Fruit fly (Drosophila melanogaster): Measurements from ENCODE around the gene CG42779.

The CG42779 gene

DNA sequence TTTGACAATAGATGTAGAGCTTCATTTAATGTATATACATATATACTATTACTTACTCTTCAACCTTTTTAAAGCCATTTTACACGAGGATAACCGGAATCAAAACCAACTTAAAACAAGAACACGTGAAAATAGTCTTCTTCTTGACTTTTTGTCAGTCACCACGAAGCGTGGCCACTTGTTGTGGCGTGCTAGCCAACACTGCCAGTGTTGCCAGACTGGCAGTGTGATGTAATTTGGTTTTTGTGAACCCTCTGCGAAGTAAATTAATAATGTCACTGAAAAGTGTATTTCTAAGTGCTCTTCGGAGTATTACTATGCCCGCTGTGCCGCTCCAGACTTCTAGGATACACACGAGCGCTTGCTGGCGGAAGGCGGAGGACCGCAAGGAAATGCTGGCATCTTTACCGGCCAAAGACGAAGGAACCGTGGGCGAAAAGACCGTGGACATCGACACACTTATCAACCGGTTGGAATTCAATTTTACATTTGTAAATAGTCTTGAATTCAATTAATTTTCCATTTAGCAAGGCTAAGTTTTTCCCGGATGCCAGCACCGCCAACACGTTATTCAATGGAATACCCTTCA is 48.8 kb upstream of the CG42779 start, which contains the start of the genes Ns1 and mRpS11 (continued):
- TF ChIP-seq cato (GFP tag; optimal IDR thresholded peaks at IDR 0.05; ENCODE audit: borderline replicate concordance) = no peak
- no peak for TF ChIP-seq run (tag; optimal IDR thresholded peaks at IDR 0.05)
- peak; percentile 61 for TF ChIP-seq NC2β (GFP tag; optimal IDR thresholded peaks at IDR 0.05)
- TF ChIP-seq Tbp (GFP tag; optimal IDR thresholded peaks at IDR 0.05) = no peak
- peak; percentile 66 for TF ChIP-seq sens (GFP tag)
- TF ChIP-seq CG13424 (tag; optimal IDR thresholded peaks at IDR 0.05) = peak; percentile 14
- no peak for TF ChIP-seq Mrtf (GFP tag; IDR thresholded peaks at IDR 0.05)
- no peak for TF ChIP-seq fru (optimal IDR thresholded peaks at IDR 0.05)
- no peak for TF ChIP-seq CG10321 (GFP tag; IDR thresholded peaks at IDR 0.05)
- TF ChIP-seq CG17802 (tag; optimal IDR thresholded peaks at IDR 0.05) = peak; percentile 10
- TF ChIP-seq HmgD (GFP tag; optimal IDR thresholded peaks at IDR 0.05) = no peak
- TF ChIP-seq Neu2 (GFP tag; optimal IDR thresholded peaks at IDR 0.05; ENCODE audit: borderline replicate concordance) = no peak
- TF ChIP-seq NC2α (GFP tag; optimal IDR thresholded peaks at IDR 0.05) = no peak
- TF ChIP-seq CG4404 (GFP tag; IDR thresholded peaks at IDR 0.05) = no peak
- TF ChIP-seq Awh (GFP tag; IDR thresholded peaks at IDR 0.05) = no peak
- no peak for TF ChIP-seq TFAM (GFP tag; optimal IDR thresholded peaks at IDR 0.05)
- TF ChIP-seq CG18764 (GFP tag; optimal IDR thresholded peaks at IDR 0.05) = no peak
- no peak for TF ChIP-seq gt (GFP tag; IDR thresholded peaks at IDR 0.05)
- TF ChIP-seq CG34376 (GFP tag; optimal IDR thresholded peaks at IDR 0.05) = peak; percentile 47
- no peak for TF ChIP-seq CG12155 (GFP tag; optimal IDR thresholded peaks at IDR 0.05)
- TF ChIP-seq nerfin-2 (GFP tag; IDR thresholded peaks at IDR 0.05; ENCODE audit: partially characterized antibody) = no peak
- TF ChIP-seq fd3F (GFP tag; optimal IDR thresholded peaks at IDR 0.05) = no peak
- TF ChIP-seq Ets97D (GFP tag; optimal IDR thresholded peaks at IDR 0.05) = peak; percentile 88
- peak; percentile 57 for TF ChIP-seq CG12769 (tag; optimal IDR thresholded peaks at IDR 0.05)
- TF ChIP-seq sug (tag; optimal IDR thresholded peaks at IDR 0.05) = peak; percentile 54
- TF ChIP-seq CHES-1-like (GFP tag; optimal IDR thresholded peaks at IDR 0.05) = peak; percentile 54
- no peak for TF ChIP-seq CkIIα-i1 (GFP tag; IDR thresholded peaks at IDR 0.05)
- no peak for TF ChIP-seq Ravus (GFP tag; IDR thresholded peaks at IDR 0.05)
- no peak for TF ChIP-seq tap (tag; optimal IDR thresholded peaks at IDR 0.05)
- TF ChIP-seq prd (optimal IDR thresholded peaks at IDR 0.05) = no peak
- TF ChIP-seq prd (GFP tag; IDR thresholded peaks at IDR 0.05) = peak; percentile 43; the same call in 1 of the 3 replicates
- TF ChIP-seq odd (GFP tag; optimal IDR thresholded peaks at IDR 0.05) = no peak
- 0 out of 2 replicates have a peak, but pooled peaks have one; percentile 27 for TF ChIP-seq sisA (GFP tag; IDR thresholded peaks at IDR 0.05)
- no peak for TF ChIP-seq Sox100B (GFP tag; optimal IDR thresholded peaks at IDR 0.05)
- no peak for TF ChIP-seq CG16779 (GFP tag; IDR thresholded peaks at IDR 0.05)
- TF ChIP-seq CG15696 (tag; optimal IDR thresholded peaks at IDR 0.05) = no peak
- no peak for TF ChIP-seq wek (GFP tag; optimal IDR thresholded peaks at IDR 0.05)
- no peak for TF ChIP-seq Sox102F (GFP tag; optimal IDR thresholded peaks at IDR 0.05)
- no peak for TF ChIP-seq Bteb2 (GFP tag; optimal IDR thresholded peaks at IDR 0.05)
- TF ChIP-seq pros (GFP tag; optimal IDR thresholded peaks at IDR 0.05) = no peak
- TF ChIP-seq CG9797 (GFP tag; optimal IDR thresholded peaks at IDR 0.05) = peak; percentile 23
- TF ChIP-seq zfh2 (GFP tag; optimal IDR thresholded peaks at IDR 0.05) = peak; percentile 52
- no peak for TF ChIP-seq Hmx (GFP tag; optimal IDR thresholded peaks at IDR 0.05)
- peak; percentile 50; the same call in 1 of the 2 replicates for TF ChIP-seq chm (GFP tag; IDR thresholded peaks at IDR 0.05)
- TF ChIP-seq CG9609 (GFP tag; optimal IDR thresholded peaks at IDR 0.05) = no peak
- TF ChIP-seq CG7786 (GFP tag; optimal IDR thresholded peaks at IDR 0.05) = peak; percentile 55
- TF ChIP-seq sim (GFP tag; IDR thresholded peaks at IDR 0.05) = no peak
- no peak for TF ChIP-seq Ssrp (tag; optimal IDR thresholded peaks at IDR 0.05)
- no peak for TF ChIP-seq unc-4 (GFP tag; IDR thresholded peaks at IDR 0.05; ENCODE audit: partially characterized antibody)
- no peak for TF ChIP-seq CG34224 (GFP tag; IDR thresholded peaks at IDR 0.05; ENCODE audit: partially characterized antibody)
- no peak for TF ChIP-seq Nf-YB (GFP tag; optimal IDR thresholded peaks at IDR 0.05)
- TF ChIP-seq bigmax (GFP tag; optimal IDR thresholded peaks at IDR 0.05) = no peak

Data from whole organism, embryonic.